Fruit fly (Drosophila melanogaster): ENCODE measurements around the gene CG42393.

The CG42393 gene

dm6 chr3L:18078614-18079013 lies 36.1 kb downstream of the CG42393 start:
- peak; percentile 83 for TF ChIP-seq CG4496 (GFP tag; IDR thresholded peaks at IDR 0.05)
- TF ChIP-seq fd96Ca (GFP tag; IDR thresholded peaks at IDR 0.05), result peak; percentile 74
- peak; percentile 29 for TF ChIP-seq CG12605 (GFP tag; IDR thresholded peaks at IDR 0.05)
- peak; percentile 90 for TF ChIP-seq CG14655 (GFP tag; optimal IDR thresholded peaks at IDR 0.05)
- TF ChIP-seq CG8301 (tag; optimal IDR thresholded peaks at IDR 0.05), result peak; percentile 80
- peak; percentile 69 for TF ChIP-seq Pif1A (GFP tag; optimal IDR thresholded peaks at IDR 0.05)
- peak; percentile 72 for TF ChIP-seq CG15710 (tag; optimal IDR thresholded peaks at IDR 0.05)
- no peak for TF ChIP-seq CG10348 (GFP tag; IDR thresholded peaks at IDR 0.05)
- peak; percentile 80 for TF ChIP-seq CG17806 (tag; optimal IDR thresholded peaks at IDR 0.05)
- no peak for TF ChIP-seq EcR (GFP tag; optimal IDR thresholded peaks at IDR 0.05)
- TF ChIP-seq CG34367 (tag; optimal IDR thresholded peaks at IDR 0.05), result peak; percentile 78
- peak; percentile 83 for TF ChIP-seq CG8159 (tag; optimal IDR thresholded peaks at IDR 0.05)
- no peak for TF ChIP-seq Snoo (tag; optimal IDR thresholded peaks at IDR 0.05)
- TF ChIP-seq rn (GFP tag; IDR thresholded peaks at IDR 0.05), result peak; percentile 37; the same call in 1 of the 2 replicates
- TF ChIP-seq Pif1B (GFP tag; optimal IDR thresholded peaks at IDR 0.05), result peak; percentile 51
- peak; percentile 91 for TF ChIP-seq CG9948 (tag; optimal IDR thresholded peaks at IDR 0.05)
- peak; percentile 69 for TF ChIP-seq D1 (tag; optimal IDR thresholded peaks at IDR 0.05)
- no peak for TF ChIP-seq CG32121 (GFP tag; IDR thresholded peaks at IDR 0.05)
- TF ChIP-seq gl (tag; optimal IDR thresholded peaks at IDR 0.05), result peak; percentile 12
- 0 out of 2 replicates have a peak, but pooled peaks have one; percentile 9 for TF ChIP-seq Ets98B (GFP tag; IDR thresholded peaks at IDR 0.05)
- no peak for TF ChIP-seq CG13204 (GFP tag; optimal IDR thresholded peaks at IDR 0.05)

dm6 chr3L:18079123-18079522 lies 36.6 kb downstream of the CG42393 start:
- TF ChIP-seq CG14655 (GFP tag; optimal IDR thresholded peaks at IDR 0.05) (no peak), EcR (GFP tag; optimal IDR thresholded peaks at IDR 0.05) (peak; percentile 99)

- peak; percentile 42 for TF ChIP-seq Snoo (tag; optimal IDR thresholded peaks at IDR 0.05)
- no peak for TF ChIP-seq CG10348 (GFP tag; IDR thresholded peaks at IDR 0.05)
- TF ChIP-seq Ets98B (GFP tag; IDR thresholded peaks at IDR 0.05), result peak; percentile 57
- peak; percentile 79 for TF ChIP-seq CG8159 (tag; optimal IDR thresholded peaks at IDR 0.05)
- peak; percentile 64 for TF ChIP-seq D1 (tag; optimal IDR thresholded peaks at IDR 0.05)
- peak; percentile 61 for TF ChIP-seq CG15710 (tag; optimal IDR thresholded peaks at IDR 0.05)
- TF ChIP-seq EcR (GFP tag; optimal IDR thresholded peaks at IDR 0.05), result peak; percentile 91
- peak; percentile 88 for TF ChIP-seq fd96Ca (GFP tag; IDR thresholded peaks at IDR 0.05)
- TF ChIP-seq CG32121 (GFP tag; IDR thresholded peaks at IDR 0.05), result peak; percentile 23; the same call in 1 of the 2 replicates
- TF ChIP-seq gl (tag; optimal IDR thresholded peaks at IDR 0.05), result peak; percentile 80
- TF ChIP-seq CG4496 (GFP tag; IDR thresholded peaks at IDR 0.05), result peak; percentile 83
- TF ChIP-seq CG13204 (GFP tag; optimal IDR thresholded peaks at IDR 0.05), result peak; percentile 80
- peak; percentile 91 for TF ChIP-seq CG14655 (GFP tag; optimal IDR thresholded peaks at IDR 0.05)
- TF ChIP-seq rn (GFP tag; IDR thresholded peaks at IDR 0.05), result peak; percentile 17; the same call in 1 of the 2 replicates
- peak; percentile 75 for TF ChIP-seq CG17806 (tag; optimal IDR thresholded peaks at IDR 0.05)
- TF ChIP-seq CG8301 (tag; optimal IDR thresholded peaks at IDR 0.05), result peak; percentile 85
- TF ChIP-seq CG9948 (tag; optimal IDR thresholded peaks at IDR 0.05), result peak; percentile 86
- peak; percentile 65 for TF ChIP-seq Pif1A (GFP tag; optimal IDR thresholded peaks at IDR 0.05)
- TF ChIP-seq CG34367 (tag; optimal IDR thresholded peaks at IDR 0.05), result peak; percentile 50
- peak; percentile 61 for TF ChIP-seq Pif1B (GFP tag; optimal IDR thresholded peaks at IDR 0.05)
- peak; percentile 94 for TF ChIP-seq CG12605 (GFP tag; IDR thresholded peaks at IDR 0.05)
Measured at dm6 chr3L:18079610-18080497, 37.3 kb downstream of the CG42393 start.

- TF ChIP-seq CG13204 (GFP tag; optimal IDR thresholded peaks at IDR 0.05) (no peak), Pif1A (GFP tag; optimal IDR thresholded peaks at IDR 0.05) (no peak), CG8159 (tag; optimal IDR thresholded peaks at IDR 0.05) (peak; percentile 67), CG17806 (tag; optimal IDR thresholded peaks at IDR 0.05) (peak; percentile 47), CG15710 (tag; optimal IDR thresholded peaks at IDR 0.05) (peak; percentile 22), CG9948 (tag; optimal IDR thresholded peaks at IDR 0.05) (peak; percentile 61), Pif1B (GFP tag; optimal IDR thresholded peaks at IDR 0.05) (peak; percentile 17), CG14655 (GFP tag; optimal IDR thresholded peaks at IDR 0.05) (peak; percentile 51)
Measured at dm6 chr3L:18081494-18081893, 39.0 kb downstream of the CG42393 start.

- TF ChIP-seq EcR (GFP tag; optimal IDR thresholded peaks at IDR 0.05) (peak; percentile 99), CG4496 (GFP tag; IDR thresholded peaks at IDR 0.05) (peak; percentile 36; the same call in 1 of the 3 replicates), CG13204 (GFP tag; optimal IDR thresholded peaks at IDR 0.05) (peak; percentile 4), gl (tag; optimal IDR thresholded peaks at IDR 0.05) (peak; percentile 15), fd96Ca (GFP tag; IDR thresholded peaks at IDR 0.05) (0 out of 3 replicates have a peak, but pooled peaks have one; percentile 39), CG9948 (tag; optimal IDR thresholded peaks at IDR 0.05) (no peak), CG12605 (GFP tag; IDR thresholded peaks at IDR 0.05) (no peak)
Measured at dm6 chr3L:18081957-18082356, 39.4 kb downstream of the CG42393 start.

dm6 chr3L:18083402-18083801 lies 40.9 kb downstream of the CG42393 start:
- TF ChIP-seq fd96Ca (GFP tag; IDR thresholded peaks at IDR 0.05) (no peak), Ets98B (GFP tag; IDR thresholded peaks at IDR 0.05) (no peak), Pif1A (GFP tag; optimal IDR thresholded peaks at IDR 0.05) (no peak), CG32121 (GFP tag; IDR thresholded peaks at IDR 0.05) (no peak), CG8159 (tag; optimal IDR thresholded peaks at IDR 0.05) (no peak), CG34367 (tag; optimal IDR thresholded peaks at IDR 0.05) (no peak), CG15710 (tag; optimal IDR thresholded peaks at IDR 0.05) (no peak), rn (GFP tag; IDR thresholded peaks at IDR 0.05) (no peak), gl (tag; optimal IDR thresholded peaks at IDR 0.05) (no peak), Snoo (tag; optimal IDR thresholded peaks at IDR 0.05) (no peak), CG4496 (GFP tag; IDR thresholded peaks at IDR 0.05) (no peak)

Data from whole organism, pupa.